Worm (Caenorhabditis elegans) whole organism, early embryonic: ENCODE measurements around the gene lin-13.

Experiments used
- F13C5.2 ChIP-seq: sonication (generic microtip); optimal IDR thresholded peaks from 2 replicates; lab custom pipeline; 2017; ENCODE audit warnings: mild to moderate bottlenecking, missing genetic modification characterization, inconsistent platforms, missing compliant biosample characterization
- ama-1 ChIP-seq: fragments of 150-350 bp; optimal IDR thresholded peaks from 2 replicates; lab custom pipeline; 2014
- ceh-13 ChIP-seq: fragments of 200-800 bp; sonication (Bioruptor generic); optimal IDR thresholded peaks from 2 replicates; lab custom pipeline; 2018; ENCODE audit warnings: mild to moderate bottlenecking, missing genetic modification characterization, missing compliant biosample characterization
- ceh-36 ChIP-seq: sonication (generic microtip); optimal IDR thresholded peaks from 2 replicates; lab custom pipeline; 2016; ENCODE audit warnings: missing genetic modification characterization, inconsistent platforms, missing compliant biosample characterization
- ets-7 ChIP-seq: sonication (generic microtip); optimal IDR thresholded peaks from 2 replicates; lab custom pipeline; 2016; ENCODE audit warnings: missing genotype, missing genetic modification characterization, missing compliant biosample characterization
- flt-1 ChIP-seq: fragments of 200-800 bp; sonication (Bioruptor generic); IDR thresholded peaks from 2 replicates; pipeline ENCODE4 v1.3.6; 2022; ENCODE audit warnings: missing genetic modification characterization, missing compliant biosample characterization
- hmg-4 ChIP-seq: fragments of 200-800 bp; sonication (Bioruptor generic); optimal IDR thresholded peaks from 2 replicates; lab custom pipeline; 2018; ENCODE audit warnings: mild to moderate bottlenecking, missing genetic modification characterization, missing compliant biosample characterization
- tbx-11 ChIP-seq: fragments of 200-800 bp; sonication (Bioruptor generic); IDR thresholded peaks from 2 replicates; pipeline ENCODE4 v1.3.6; 2022; ENCODE audit warnings: missing genetic modification characterization, missing compliant biosample characterization

ce11 chrIII:7723412-7724068, 14.2 kb upstream of the lin-13 start:
- TF ChIP-seq tbx-11 (GFP tag; lab: Robert Waterston, UW) (no peak), ceh-36 (tag; lab: Kevin White, UChicago) (no peak), ceh-13 (no peak), ama-1 (no peak), hmg-4 (GFP tag; lab: Kevin White, UChicago) (no peak), flt-1 (GFP tag; lab: Robert Waterston, UW) (no peak), ets-7 (no peak), F13C5.2 (tag; lab: Kevin White, UChicago) (no peak)
